Fruit fly (Drosophila melanogaster): ENCODE data around the gene CG9330.

Gene CG9330

dm6 chr3L:19598369-19599148 is 12.5 kb downstream of the CG9330 start, which contains the start of the genes ash1 and Taf6:
Gene ash1, minus strand, starts transcription at chr3L:19598755.
Gene Taf6, plus strand, starts transcription at chr3L:19599088.
- TF ChIP-seq CG15710 (tag; optimal IDR thresholded peaks at IDR 0.05): peak; percentile 8
- TF ChIP-seq CG4496 (GFP tag; IDR thresholded peaks at IDR 0.05): 0 out of 3 replicates have a peak, but pooled peaks have one; percentile 24
- TF ChIP-seq Pif1B (GFP tag; optimal IDR thresholded peaks at IDR 0.05): no peak
- TF ChIP-seq Pif1A (GFP tag; optimal IDR thresholded peaks at IDR 0.05): no peak

dm6 chr3L:19601413-19601812 is 15.4 kb downstream of the CG9330 start, which contains the start of gene CG9368:
Gene CG9368, plus strand, starts transcription at chr3L:19601633.
- TF ChIP-seq CG8159 (tag; optimal IDR thresholded peaks at IDR 0.05) (no peak), CG14655 (GFP tag; optimal IDR thresholded peaks at IDR 0.05) (no peak), CG4496 (GFP tag; IDR thresholded peaks at IDR 0.05) (no peak), gl (tag; optimal IDR thresholded peaks at IDR 0.05) (no peak), CG12605 (GFP tag; IDR thresholded peaks at IDR 0.05) (no peak), CG17806 (tag; optimal IDR thresholded peaks at IDR 0.05) (no peak), EcR (GFP tag; optimal IDR thresholded peaks at IDR 0.05) (no peak), CG32121 (GFP tag; IDR thresholded peaks at IDR 0.05) (no peak), CG13204 (GFP tag; optimal IDR thresholded peaks at IDR 0.05) (no peak), CG15710 (tag; optimal IDR thresholded peaks at IDR 0.05) (no peak), CG9948 (tag; optimal IDR thresholded peaks at IDR 0.05) (no peak), Snoo (tag; optimal IDR thresholded peaks at IDR 0.05) (no peak)

dm6 chr3L:19605974-19606497 is 20.0 kb downstream of the CG9330 start, which contains the start of the genes lush and CG9372:
Gene lush, minus strand, starts transcription at chr3L:19606090.
Gene CG9372, plus strand, starts transcription at chr3L:19606208.
- TF ChIP-seq CG13204 (GFP tag; optimal IDR thresholded peaks at IDR 0.05): no peak
- no peak for TF ChIP-seq CG12605 (GFP tag; IDR thresholded peaks at IDR 0.05)
- no peak for TF ChIP-seq Pif1A (GFP tag; optimal IDR thresholded peaks at IDR 0.05)
- TF ChIP-seq Snoo (tag; optimal IDR thresholded peaks at IDR 0.05): no peak
- no peak for TF ChIP-seq CG10348 (GFP tag; IDR thresholded peaks at IDR 0.05)
- no peak for TF ChIP-seq CG4496 (GFP tag; IDR thresholded peaks at IDR 0.05)
- no peak for TF ChIP-seq Ets98B (GFP tag; IDR thresholded peaks at IDR 0.05)
- no peak for TF ChIP-seq gl (tag; optimal IDR thresholded peaks at IDR 0.05)
- TF ChIP-seq CG14655 (GFP tag; optimal IDR thresholded peaks at IDR 0.05): no peak
- no peak for TF ChIP-seq fd96Ca (GFP tag; IDR thresholded peaks at IDR 0.05)
- no peak for TF ChIP-seq EcR (GFP tag; optimal IDR thresholded peaks at IDR 0.05)
- no peak for TF ChIP-seq Pif1B (GFP tag; optimal IDR thresholded peaks at IDR 0.05)

- TF ChIP-seq CG34367 (tag; optimal IDR thresholded peaks at IDR 0.05) (peak; percentile 96), CG13204 (GFP tag; optimal IDR thresholded peaks at IDR 0.05) (no peak), CG10348 (GFP tag; IDR thresholded peaks at IDR 0.05) (peak; percentile 95), gl (tag; optimal IDR thresholded peaks at IDR 0.05) (peak; percentile 94), EcR (GFP tag; optimal IDR thresholded peaks at IDR 0.05) (no peak), fd96Ca (GFP tag; IDR thresholded peaks at IDR 0.05) (peak; percentile 98), Ets98B (GFP tag; IDR thresholded peaks at IDR 0.05) (peak; percentile 96), Snoo (tag; optimal IDR thresholded peaks at IDR 0.05) (peak; percentile 99), D1 (tag; optimal IDR thresholded peaks at IDR 0.05) (no peak), CG15710 (tag; optimal IDR thresholded peaks at IDR 0.05) (peak; percentile 99), Pif1B (GFP tag; optimal IDR thresholded peaks at IDR 0.05) (peak; percentile 99), CG12605 (GFP tag; IDR thresholded peaks at IDR 0.05) (no peak; the same call in none of the 2 replicates), CG8159 (tag; optimal IDR thresholded peaks at IDR 0.05) (peak; percentile 99), Pif1A (GFP tag; optimal IDR thresholded peaks at IDR 0.05) (peak; percentile 99), rn (GFP tag; IDR thresholded peaks at IDR 0.05) (peak; percentile 95), CG17806 (tag; optimal IDR thresholded peaks at IDR 0.05) (peak; percentile 99), CG14655 (GFP tag; optimal IDR thresholded peaks at IDR 0.05) (peak; percentile 99), CG32121 (GFP tag; IDR thresholded peaks at IDR 0.05) (peak; percentile 98), CG4496 (GFP tag; IDR thresholded peaks at IDR 0.05) (peak; percentile 98), CG9948 (tag; optimal IDR thresholded peaks at IDR 0.05) (peak; percentile 99), CG8301 (tag; optimal IDR thresholded peaks at IDR 0.05) (peak; percentile 97)
These were observed 26.1 kb downstream of the CG9330 start, which contains the start of the genes Lon and PIG-F for dm6 chr3L:19612172-19612571. Gene Lon, minus strand, starts transcription at chr3L:19612199. Gene PIG-F, plus strand, starts transcription at chr3L:19612455.

dm6 chr3L:19618072-19618958 is 32.3 kb downstream of the CG9330 start, which contains the start of gene asf1:
Gene asf1, plus strand, starts transcription at chr3L:19618894.
- TF ChIP-seq CG4496 (GFP tag; IDR thresholded peaks at IDR 0.05): 0 out of 3 replicates have a peak, but pooled peaks have one; percentile 12
- peak; percentile 31; the same call in 1 of the 2 replicates for TF ChIP-seq CG32121 (GFP tag; IDR thresholded peaks at IDR 0.05)
- no peak for TF ChIP-seq CG13204 (GFP tag; optimal IDR thresholded peaks at IDR 0.05)
- no peak; the same call in 1 of the 2 replicates for TF ChIP-seq Ets98B (GFP tag; IDR thresholded peaks at IDR 0.05)
- no peak for TF ChIP-seq gl (tag; optimal IDR thresholded peaks at IDR 0.05)

Measured in whole organism, pupa.